Worm (Caenorhabditis elegans): ENCODE data around the gene Y45G12C.1.

Gene Y45G12C.1

DNA sequence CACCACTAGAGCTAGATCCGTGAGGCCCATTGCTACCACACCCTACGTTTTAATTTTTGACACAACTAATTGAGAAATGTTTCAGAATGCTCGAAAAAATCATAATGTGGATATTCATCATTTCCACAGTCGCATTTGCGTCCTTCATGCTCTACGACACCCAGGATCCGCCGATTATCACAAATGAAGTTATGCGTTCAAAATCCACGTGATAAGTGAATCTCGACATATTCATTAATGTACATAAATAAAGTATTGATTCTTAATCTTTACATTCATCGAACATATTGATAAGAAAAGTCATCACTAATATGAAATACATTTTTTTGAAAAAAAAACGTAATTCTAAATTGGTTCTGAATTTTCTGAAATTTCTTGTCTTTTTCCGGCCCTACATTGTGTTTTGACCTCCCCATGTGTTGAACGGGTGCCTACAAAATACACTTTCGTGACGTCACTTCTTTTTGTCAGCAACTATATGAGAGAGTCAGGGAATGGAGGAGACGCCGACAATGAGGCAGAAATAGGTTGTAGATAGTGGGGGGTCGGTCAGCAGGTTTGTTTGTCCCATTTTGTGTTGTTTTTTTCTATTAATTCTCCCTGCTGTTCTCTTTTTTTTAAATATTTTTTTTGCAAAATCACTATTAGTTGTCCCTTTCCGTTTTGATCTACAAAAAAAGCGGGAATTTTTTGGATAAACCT, 49.7 kb downstream of the Y45G12C.1 start, which contains the start of gene F53E10.1 (continued):
- TF ChIP-seq hpl-2 (GFP tag; optimal IDR thresholded peaks at IDR 0.05) (no peak), unc-98 (GFP tag; IDR thresholded peaks at IDR 0.05) (no peak)

DNA sequence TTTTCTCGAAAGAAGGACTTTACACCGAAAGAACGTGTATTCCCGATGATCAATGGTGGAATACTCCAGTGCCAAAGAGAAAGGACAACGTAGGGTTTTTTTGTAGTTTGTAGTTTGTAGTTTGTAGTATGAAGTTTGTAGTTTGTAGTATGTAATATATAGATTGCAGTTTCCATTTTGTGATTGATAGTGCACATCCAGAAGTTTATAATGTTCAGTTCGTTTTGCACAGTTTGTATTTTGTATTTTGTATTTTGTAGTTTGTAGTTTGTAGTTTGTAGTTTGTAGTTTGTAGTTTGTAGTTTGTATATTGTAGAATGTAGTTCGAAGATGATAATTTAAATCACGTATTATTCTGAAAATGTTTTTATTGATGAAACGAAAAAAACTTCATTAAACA, 52.0 kb downstream of the Y45G12C.1 start:
- no peak for TF ChIP-seq sup-37 (GFP tag; optimal IDR thresholded peaks at IDR 0.05)

Measured in whole organism, L1 larva.